Worm (Caenorhabditis elegans) whole organism, midembryonic: ENCODE data around the gene F41F3.8.

ENCODE experiments used
- T22C8.4 ChIP-seq: fragments of 200-800 bp; sonication (Bioruptor generic); IDR thresholded peaks from 2 replicates; pipeline ENCODE4 v1.3.6; 2022; ENCODE audit warnings: missing genetic modification characterization, missing compliant biosample characterization
- cog-1 ChIP-seq: sonication (generic microtip); optimal IDR thresholded peaks from 2 replicates; lab custom pipeline; 2016; ENCODE audit warnings: missing genetic modification characterization, missing compliant biosample characterization
- flt-1 ChIP-seq: fragments of 200-800 bp; sonication (Bioruptor generic); IDR thresholded peaks from 2 replicates; pipeline ENCODE4 v1.3.6; 2022; ENCODE audit warnings: missing genetic modification characterization, missing compliant biosample characterization
- klf-2 ChIP-seq: fragments of 200-800 bp; sonication (Bioruptor generic); conservative IDR thresholded peaks from 2 replicates; pipeline ENCODE4 v1.3.6; 2022; ENCODE audit warnings: missing genetic modification reagents, missing genetic modification characterization, missing compliant biosample characterization
- med-1 ChIP-seq: sonication (generic microtip); optimal IDR thresholded peaks from 2 replicates; lab custom pipeline; 2017; ENCODE audit warnings: missing genetic modification characterization, mild to moderate bottlenecking, missing compliant biosample characterization, antibody characterized with exemption, missing genetic modification reagents; ENCODE audit not compliant: insufficient read depth
- ref-1 ChIP-seq: fragments of 200-800 bp; sonication (Bioruptor generic); conservative IDR thresholded peaks from 2 replicates; pipeline ENCODE4 v1.3.6; 2022; ENCODE audit warnings: missing genetic modification reagents, missing genetic modification characterization, missing compliant biosample characterization
- tab-1 ChIP-seq: fragments of 200-800 bp; sonication (Bioruptor generic); IDR thresholded peaks from 2 replicates; pipeline ENCODE4 v1.3.6; 2022; ENCODE audit warnings: missing genetic modification characterization, missing compliant biosample characterization
- ztf-23 ChIP-seq: fragments of 200-800 bp; sonication (Bioruptor generic); IDR thresholded peaks from 2 replicates; pipeline ENCODE4 v1.3.6; 2022; ENCODE audit warnings: missing genetic modification reagents, missing genetic modification characterization, missing compliant biosample characterization
- ztf-29 ChIP-seq: fragments of 200-800 bp; sonication (Bioruptor generic); IDR thresholded peaks from 2 replicates; pipeline ENCODE4 v1.3.6; 2022; ENCODE audit warnings: missing genetic modification reagents, missing genetic modification characterization, missing compliant biosample characterization

- no peak for TF ChIP-seq flt-1 (GFP tag; lab: Robert Waterston, UW)
- TF ChIP-seq ref-1 (GFP tag; lab: Robert Waterston, UW): no peak
- no peak for TF ChIP-seq T22C8.4 (GFP tag; lab: Robert Waterston, UW)
- TF ChIP-seq cog-1 (tag; lab: Kevin White, UChicago): no peak
- TF ChIP-seq klf-2 (GFP tag; lab: Robert Waterston, UW): no peak
- no peak for TF ChIP-seq tab-1 (GFP tag; lab: Robert Waterston, UW)
- TF ChIP-seq med-1: no peak
- TF ChIP-seq ztf-23: no peak
- TF ChIP-seq ztf-29 (GFP tag; lab: Robert Waterston, UW): no peak
Measured at ce11 chrV:4691657-4692056, 43.0 kb downstream of the F41F3.8 start.
